Fruit fly (Drosophila melanogaster) whole organism, wandering third instar larva: ENCODE results near the gene SamDC.

Source experiments
- Abd-B ChIP-seq: fragments of >200 bp; optimal IDR thresholded peaks from 2 replicates; lab custom pipeline; 2017; ENCODE audit warnings: missing biosample characterization, missing genetic modification characterization
- CG32264 ChIP-seq: fragments of 200-800 bp; sonication (Bioruptor generic); optimal IDR thresholded peaks from 2 replicates; lab custom pipeline; 2016; ENCODE audit warnings: missing biosample characterization, missing genetic modification characterization
- CG9705 ChIP-seq: fragments of 200-800 bp; sonication (Bioruptor generic); optimal IDR thresholded peaks from 2 replicates; lab custom pipeline; 2018; ENCODE audit warnings: missing biosample characterization, mild to moderate bottlenecking, missing genetic modification characterization
- CrebA ChIP-seq: fragments of 200-800 bp; sonication (Bioruptor generic); optimal IDR thresholded peaks from 2 replicates; lab custom pipeline; 2016; ENCODE audit warnings: missing biosample characterization, mild to moderate bottlenecking, missing genetic modification characterization, borderline replicate concordance
- Dfd ChIP-seq: fragments of >200 bp; optimal IDR thresholded peaks from 2 replicates; lab custom pipeline; 2017; ENCODE audit warnings: missing biosample characterization, missing genetic modification characterization
- Dif ChIP-seq: fragments of 200-275, 200-300 bp; sonication (Bioruptor generic); optimal IDR thresholded peaks from 2 replicates; lab custom pipeline; 2018; ENCODE audit warnings: missing biosample characterization, missing genetic modification characterization; ENCODE audit not compliant: partially characterized antibody
- GATAd ChIP-seq: sonication (Bioruptor generic); optimal IDR thresholded peaks from 2 replicates; lab custom pipeline; 2016; ENCODE audit warnings: missing biosample characterization, missing genetic modification characterization
- HLH106 ChIP-seq: fragments of 200-800 bp; optimal IDR thresholded peaks from 3 replicates; lab custom pipeline; 2019; ENCODE audit warnings: missing biosample characterization, mild to moderate bottlenecking, missing genetic modification characterization, moderate library complexity
- Hnf4 ChIP-seq: fragments of 200-800 bp; sonication (Bioruptor generic); optimal IDR thresholded peaks from 2 replicates; lab custom pipeline; 2016; ENCODE audit warnings: missing biosample characterization, mild to moderate bottlenecking, missing genetic modification characterization
- Hr78 ChIP-seq: fragments of >200 bp; optimal IDR thresholded peaks from 2 replicates; lab custom pipeline; 2017; ENCODE audit warnings: missing biosample characterization, missing genetic modification characterization
- Hr83 ChIP-seq: fragments of 200-300 bp; sonication (Bioruptor generic); optimal IDR thresholded peaks from 2 replicates; lab custom pipeline; 2016; ENCODE audit warnings: missing biosample characterization, mild to moderate bottlenecking, missing genetic modification characterization, moderate library complexity; ENCODE audit not compliant: poor library complexity, severe bottlenecking
- Jra ChIP-seq: sonication (Bioruptor generic); optimal IDR thresholded peaks from 2 replicates; lab custom pipeline; 2016; ENCODE audit warnings: missing biosample characterization, missing genetic modification characterization
- Mio ChIP-seq: sonication (Bioruptor generic); optimal IDR thresholded peaks from 2 replicates; lab custom pipeline; 2016; ENCODE audit warnings: missing biosample characterization, missing genetic modification characterization
- Myc ChIP-seq: fragments of >200 bp; optimal IDR thresholded peaks from 2 replicates; lab custom pipeline; 2017
- N ChIP-seq: fragments of >200 bp; optimal IDR thresholded peaks from 2 replicates; lab custom pipeline; 2018; ENCODE audit warnings: missing biosample characterization, missing external identifiers, missing genetic modification characterization
- OdsH ChIP-seq: fragments of 200-800 bp; sonication (Bioruptor generic); optimal IDR thresholded peaks from 2 replicates; lab custom pipeline; 2016; ENCODE audit warnings: missing biosample characterization, mild to moderate bottlenecking, missing genetic modification characterization
- Rel ChIP-seq, 2 experiments: fragments of 200-800 bp; sonication (Bioruptor generic) in 1 of 2; optimal IDR thresholded peaks; 2 replicates in 1 of 2; 3 replicates in 1 of 2; lab custom pipeline; 2016 to 2019; ENCODE audit warnings: mild to moderate bottlenecking in 2 of 2, missing biosample characterization in 2 of 2, missing genetic modification characterization in 2 of 2, moderate library complexity in 1 of 2
- Sp1 ChIP-seq: fragments of 200-800 bp; sonication (Bioruptor generic); optimal IDR thresholded peaks from 3 replicates; lab custom pipeline; 2019; ENCODE audit warnings: missing biosample characterization, mild to moderate bottlenecking, missing genetic modification characterization, moderate library complexity
- Vsx2 ChIP-seq: fragments of 200-300, 225-300 bp; sonication (Bioruptor generic); optimal IDR thresholded peaks from 2 replicates; lab custom pipeline; 2018; ENCODE audit warnings: missing biosample characterization, missing genetic modification characterization; ENCODE audit not compliant: partially characterized antibody
- br ChIP-seq: fragments of 200-800 bp; sonication (Bioruptor generic); optimal IDR thresholded peaks from 2 replicates; lab custom pipeline; 2016; ENCODE audit warnings: missing biosample characterization, missing genetic modification characterization
- brk ChIP-seq: fragments of 200-800 bp; sonication (Bioruptor generic); optimal IDR thresholded peaks from 2 replicates; lab custom pipeline; 2016; ENCODE audit warnings: missing biosample characterization, mild to moderate bottlenecking, missing genetic modification characterization
- dl ChIP-seq, 2 experiments: fragments of 175-275, 200-275 bp in 1 of 2; fragments of 200-275 bp in 1 of 2; sonication (Bioruptor generic); optimal IDR thresholded peaks; lab custom pipeline; 2018; ENCODE audit warnings: mild to moderate bottlenecking in 2 of 2, missing biosample characterization in 2 of 2, missing genetic modification characterization in 2 of 2, moderate library complexity in 2 of 2; ENCODE audit not compliant: partially characterized antibody in 2 of 2, insufficient read depth in 1 of 2
- dmrt93B ChIP-seq: fragments of 200-800 bp; sonication (Bioruptor generic); optimal IDR thresholded peaks from 2 replicates; lab custom pipeline; 2018; ENCODE audit warnings: missing biosample characterization, mild to moderate bottlenecking, missing genetic modification characterization
- dsf ChIP-seq: sonication (Bioruptor generic); optimal IDR thresholded peaks from 2 replicates; lab custom pipeline; 2016; ENCODE audit warnings: missing biosample characterization, missing genetic modification characterization, borderline replicate concordance
- ey ChIP-seq: fragments of 200-800 bp; sonication (Bioruptor generic); optimal IDR thresholded peaks from 2 replicates; lab custom pipeline; 2016; ENCODE audit warnings: missing biosample characterization, missing genetic modification characterization
- foxo ChIP-seq, 2 experiments: fragments of 200-800 bp; sonication (Bioruptor generic); optimal IDR thresholded peaks; 2 replicates in 1 of 2; 3 replicates in 1 of 2; lab custom pipeline; 2016 to 2017; ENCODE audit warnings: missing biosample characterization in 2 of 2, missing genetic modification characterization in 2 of 2
- fru ChIP-seq: fragments of 200-800 bp; sonication (Bioruptor generic); optimal IDR thresholded peaks from 3 replicates; lab custom pipeline; 2016; ENCODE audit warnings: missing biosample characterization, mild to moderate bottlenecking, missing genetic modification characterization
- h ChIP-seq: fragments of 200-800 bp; sonication (Bioruptor generic); optimal IDR thresholded peaks from 3 replicates; lab custom pipeline; 2016; ENCODE audit warnings: missing biosample characterization, mild to moderate bottlenecking, missing genetic modification characterization
- jim ChIP-seq: fragments of 175-275, 200-325 bp; sonication (Bioruptor generic); optimal IDR thresholded peaks from 2 replicates; lab custom pipeline; 2016; ENCODE audit warnings: missing biosample characterization, mild to moderate bottlenecking, missing genetic modification characterization
- lola ChIP-seq: fragments of >200 bp; optimal IDR thresholded peaks from 2 replicates; lab custom pipeline; 2017; ENCODE audit warnings: missing biosample characterization, missing genetic modification characterization
- pan ChIP-seq: fragments of >200 bp; optimal IDR thresholded peaks from 2 replicates; lab custom pipeline; 2017
- psq ChIP-seq: fragments of 200-800 bp; sonication (Bioruptor generic); optimal IDR thresholded peaks from 3 replicates; lab custom pipeline; 2017; ENCODE audit warnings: missing biosample characterization, mild to moderate bottlenecking, missing genetic modification characterization, moderate library complexity
- rgr ChIP-seq: fragments of 200-800 bp; sonication (Bioruptor generic); optimal IDR thresholded peaks from 3 replicates; lab custom pipeline; 2016; ENCODE audit warnings: missing biosample characterization, mild to moderate bottlenecking, missing genetic modification characterization
- sage ChIP-seq: fragments of 200-800 bp; sonication (Bioruptor generic); optimal IDR thresholded peaks from 2 replicates; lab custom pipeline; 2016; ENCODE audit warnings: missing biosample characterization, mild to moderate bottlenecking, missing genetic modification characterization
- sv ChIP-seq: fragments of 200-800 bp; sonication (Bioruptor generic); optimal IDR thresholded peaks from 3 replicates; lab custom pipeline; 2016; ENCODE audit warnings: missing biosample characterization, missing genetic modification characterization
- tai ChIP-seq: sonication (Bioruptor generic); optimal IDR thresholded peaks from 2 replicates; lab custom pipeline; 2016; ENCODE audit warnings: missing biosample characterization, missing genetic modification characterization
- usp ChIP-seq: fragments of >200 bp; optimal IDR thresholded peaks from 2 replicates; lab custom pipeline; 2017; ENCODE audit warnings: missing biosample characterization, missing genetic modification characterization
- woc ChIP-seq: sonication (Bioruptor generic); optimal IDR thresholded peaks from 2 replicates; lab custom pipeline; 2016; ENCODE audit warnings: missing biosample characterization, mild to moderate bottlenecking, missing genetic modification characterization

Gene SamDC

dm6 chr2L:10334854-10335277 lies 4.4 kb upstream of the SamDC start:
- TF ChIP-seq lola (GFP tag; lab: Kevin White, UChicago) (no peak), HLH106 (tag; lab: Kevin White, UChicago) (peak; percentile 33), dmrt93B (GFP tag; lab: Kevin White, UChicago) (no peak), Dif (no peak), Hr78 (no peak), tai (GFP tag; lab: Kevin White, UChicago) (no peak), Jra (GFP tag; lab: Kevin White, UChicago) (peak; percentile 39), Myc (lab: Kevin White, UChicago) (no peak), Sp1 (GFP tag; lab: Kevin White, UChicago) (peak; percentile 56), Mio (GFP tag; lab: Kevin White, UChicago) (no peak), Hnf4 (GFP tag; lab: Kevin White, UChicago) (peak; percentile 57), Rel (GFP tag; optimal IDR thresholded peaks at IDR 0.05; lab: Kevin White, UChicago) (peak; percentile 80), Rel (tag; optimal IDR thresholded peaks at IDR 0.05; lab: Kevin White, UChicago) (peak; percentile 58), OdsH (GFP tag; lab: Kevin White, UChicago) (peak; percentile 56), psq (GFP tag; lab: Kevin White, UChicago) (peak; percentile 29), CrebA (GFP tag; lab: Kevin White, UChicago) (no peak), br (peak; percentile 64), CG9705 (no peak), sage (GFP tag; lab: Kevin White, UChicago) (peak; percentile 47), dl (GFP tag; optimal IDR thresholded peaks at IDR 0.05; lab: Kevin White, UChicago; ENCODE audit: insufficient read depth in 1 of 2, partially characterized antibody in 2 of 2) (no peak), N (GFP tag; lab: Kevin White, UChicago) (peak; percentile 72), Abd-B (GFP tag; lab: Kevin White, UChicago) (no peak), foxo (GFP tag; optimal IDR thresholded peaks at IDR 0.05; lab: Kevin White, UChicago) (peak in 1 of 2 experiments; percentile 16), ey (peak; percentile 58), fru (GFP tag; lab: Kevin White, UChicago) (peak; percentile 57), GATAd (GFP tag; lab: Kevin White, UChicago) (no peak), sv (GFP tag; lab: Kevin White, UChicago) (peak; percentile 11), woc (GFP tag; lab: Kevin White, UChicago) (peak; percentile 55), h (peak; percentile 78), brk (GFP tag; lab: Kevin White, UChicago) (peak; percentile 57), Hr83 (peak; percentile 13), rgr (GFP tag; lab: Kevin White, UChicago) (peak; percentile 58), Vsx2 (GFP tag; lab: Kevin White, UChicago) (no peak)

dm6 chr2L:10339841-10340240 lies 584 bp downstream of the SamDC start:
- TF ChIP-seq ey (no peak), Dfd (no peak), usp (GFP tag; lab: Kevin White, UChicago) (no peak), sage (GFP tag; lab: Kevin White, UChicago) (no peak), sv (GFP tag; lab: Kevin White, UChicago) (no peak), fru (GFP tag; lab: Kevin White, UChicago) (no peak), dmrt93B (GFP tag; lab: Kevin White, UChicago) (no peak), Myc (lab: Kevin White, UChicago) (no peak), jim (GFP tag; lab: Kevin White, UChicago) (no peak)
- TF ChIP-seq, all 38 proteins: peak for 0

- TF ChIP-seq jim (GFP tag; lab: Kevin White, UChicago) = no peak
- no peak for TF ChIP-seq N (GFP tag; lab: Kevin White, UChicago)
- no peak for TF ChIP-seq OdsH (GFP tag; lab: Kevin White, UChicago)
- TF ChIP-seq ey = peak; percentile 9
- no peak for TF ChIP-seq dl (GFP tag; optimal IDR thresholded peaks at IDR 0.05; lab: Kevin White, UChicago; ENCODE audit: insufficient read depth in 1 of 2, partially characterized antibody in 2 of 2)
- TF ChIP-seq Hr78 = no peak
- peak in 1 of 2 experiments; percentile 48 for TF ChIP-seq foxo (GFP tag; optimal IDR thresholded peaks at IDR 0.05; lab: Kevin White, UChicago)
- no peak for TF ChIP-seq Jra (GFP tag; lab: Kevin White, UChicago)
- TF ChIP-seq CG9705 = no peak
- no peak for TF ChIP-seq Mio (GFP tag; lab: Kevin White, UChicago)
- no peak for TF ChIP-seq GATAd (GFP tag; lab: Kevin White, UChicago)
- peak; percentile 6 for TF ChIP-seq HLH106 (tag; lab: Kevin White, UChicago)
- TF ChIP-seq Dif = no peak
- peak; percentile 32 for TF ChIP-seq Hr83
- TF ChIP-seq Hnf4 (GFP tag; lab: Kevin White, UChicago) = peak; percentile 21
- no peak for TF ChIP-seq Vsx2 (GFP tag; lab: Kevin White, UChicago)
- peak; percentile 64 for TF ChIP-seq rgr (GFP tag; lab: Kevin White, UChicago)
- no peak for TF ChIP-seq Myc (lab: Kevin White, UChicago)
- no peak for TF ChIP-seq usp (GFP tag; lab: Kevin White, UChicago)
- TF ChIP-seq sage (GFP tag; lab: Kevin White, UChicago) = no peak
- peak; percentile 35 for TF ChIP-seq woc (GFP tag; lab: Kevin White, UChicago)
- TF ChIP-seq lola (GFP tag; lab: Kevin White, UChicago) = no peak
- TF ChIP-seq CG32264 (GFP tag; lab: Kevin White, UChicago) = no peak
- TF ChIP-seq psq (GFP tag; lab: Kevin White, UChicago) = peak; percentile 13
- TF ChIP-seq pan (lab: Kevin White, UChicago) = no peak
- no peak for TF ChIP-seq sv (GFP tag; lab: Kevin White, UChicago)
- no peak for TF ChIP-seq fru (GFP tag; lab: Kevin White, UChicago)
- no peak for TF ChIP-seq CrebA (GFP tag; lab: Kevin White, UChicago)
- TF ChIP-seq dmrt93B (GFP tag; lab: Kevin White, UChicago) = no peak
- TF ChIP-seq br = no peak
- TF ChIP-seq brk (GFP tag; lab: Kevin White, UChicago) = peak; percentile 60
- peak; percentile 9 for TF ChIP-seq dsf (GFP tag; lab: Kevin White, UChicago)
- no peak for TF ChIP-seq Abd-B (GFP tag; lab: Kevin White, UChicago)
- no peak for TF ChIP-seq Sp1 (GFP tag; lab: Kevin White, UChicago)
- TF ChIP-seq h = peak; percentile 20
- no peak for TF ChIP-seq Rel (GFP tag; optimal IDR thresholded peaks at IDR 0.05; lab: Kevin White, UChicago)
- TF ChIP-seq Rel (tag; optimal IDR thresholded peaks at IDR 0.05; lab: Kevin White, UChicago) = no peak
- no peak for TF ChIP-seq tai (GFP tag; lab: Kevin White, UChicago)
- TF ChIP-seq Dfd = no peak
- TF ChIP-seq, all 38 proteins: peak for 11
These were observed 2.1 kb downstream of the SamDC start, which contains the start of gene CG31715 for dm6 chr2L:10341405-10341804. CG31715 (plus strand) TSS chr2L:10341616.
